Fruit fly (Drosophila melanogaster) whole organism, embryonic: ENCODE measurements around the gene wrd.

Experiments used
- Atf3 ChIP-seq: fragments of 200-800 bp; sonication (Bioruptor generic); optimal IDR thresholded peaks from 3 replicates; lab custom pipeline; 2016; ENCODE audit warnings: missing biosample characterization, missing genetic modification characterization
- C15 ChIP-seq: fragments of 200-800 bp; sonication (Bioruptor generic); IDR thresholded peaks from 3 replicates; pipeline ENCODE4 v1.3.6; 2022; ENCODE audit warnings: missing biosample characterization, missing genetic modification characterization
- CG10462 ChIP-seq: fragments of 200-800 bp; sonication (Bioruptor generic); optimal IDR thresholded peaks from 2 replicates; lab custom pipeline; 2016; ENCODE audit warnings: missing biosample characterization, missing genetic modification characterization
- CG13775 ChIP-seq: fragments of 200-800 bp; sonication (Bioruptor generic); optimal IDR thresholded peaks from 3 replicates; lab custom pipeline; 2017; ENCODE audit warnings: missing biosample characterization, mild to moderate bottlenecking, missing genetic modification characterization
- CG15514 ChIP-seq: fragments of 200-800 bp; sonication (Bioruptor generic); optimal IDR thresholded peaks from 3 replicates; lab custom pipeline; 2017; ENCODE audit warnings: missing biosample characterization, missing genetic modification characterization, mild to moderate bottlenecking, moderate library complexity, missing genetic modification reagents
- CG1602 ChIP-seq: fragments of 200-800 bp; sonication (Bioruptor generic); optimal IDR thresholded peaks from 3 replicates; lab custom pipeline; 2016; ENCODE audit warnings: missing biosample characterization, missing genetic modification characterization
- CG18476 ChIP-seq: fragments of 200-800 bp; sonication (Bioruptor generic); optimal IDR thresholded peaks from 2 replicates; lab custom pipeline; 2016; ENCODE audit warnings: missing biosample characterization, mild to moderate bottlenecking, missing genetic modification characterization
- CG18619 ChIP-seq: fragments of 200-800 bp; sonication (Bioruptor generic); optimal IDR thresholded peaks from 3 replicates; lab custom pipeline; 2017; ENCODE audit warnings: missing biosample characterization, mild to moderate bottlenecking, missing genetic modification characterization
- CG2116 ChIP-seq: fragments of 200-800 bp; sonication (Bioruptor generic); optimal IDR thresholded peaks from 3 replicates; lab custom pipeline; 2018; ENCODE audit warnings: missing biosample characterization, mild to moderate bottlenecking, missing genetic modification characterization
- CG2199 ChIP-seq: fragments of 200-800 bp; sonication (Bioruptor generic); IDR thresholded peaks from 3 replicates; pipeline ENCODE4 v1.3.6; 2022; ENCODE audit warnings: missing biosample characterization, missing genetic modification characterization
- CG2678 ChIP-seq: fragments of 200-800 bp; sonication (Bioruptor generic); optimal IDR thresholded peaks from 3 replicates; lab custom pipeline; 2019; ENCODE audit warnings: missing biosample characterization, mild to moderate bottlenecking, missing genetic modification characterization, moderate library complexity
- CG30020 ChIP-seq: fragments of 200-800 bp; optimal IDR thresholded peaks from 2 replicates; lab custom pipeline; 2019; ENCODE audit warnings: missing biosample characterization, mild to moderate bottlenecking, missing genetic modification characterization, moderate library complexity
- CG3281 ChIP-seq: fragments of 200-800 bp; sonication (Bioruptor generic); optimal IDR thresholded peaks from 3 replicates; lab custom pipeline; 2017; ENCODE audit warnings: missing biosample characterization, mild to moderate bottlenecking, missing genetic modification characterization
- CG7928 ChIP-seq: fragments of 200-800 bp; sonication (Bioruptor generic); optimal IDR thresholded peaks from 2 replicates; lab custom pipeline; 2017; ENCODE audit warnings: missing biosample characterization, mild to moderate bottlenecking, missing genetic modification characterization
- CG8290 ChIP-seq, 3 experiments: fragments of 200-800 bp; sonication (Bioruptor generic); optimal IDR thresholded peaks; 2 replicates each; lab custom pipeline; 2016 to 2019; ENCODE audit warnings: missing biosample characterization in 3 of 3, missing genetic modification characterization in 3 of 3, mild to moderate bottlenecking in 2 of 3, moderate library complexity in 1 of 3
- CG8765 ChIP-seq: fragments of 200-800 bp; sonication (Bioruptor generic); IDR thresholded peaks from 2 replicates; pipeline ENCODE4 v1.3.6; 2022; ENCODE audit warnings: missing biosample characterization, missing genetic modification characterization
- CG8924 ChIP-seq: fragments of 200-800 bp; optimal IDR thresholded peaks from 3 replicates; lab custom pipeline; 2019; ENCODE audit warnings: missing biosample characterization, mild to moderate bottlenecking, missing genetic modification characterization, moderate library complexity
- CG9727 ChIP-seq: fragments of 200-800 bp; sonication (Bioruptor generic); optimal IDR thresholded peaks from 3 replicates; lab custom pipeline; 2017; ENCODE audit warnings: missing biosample characterization, mild to moderate bottlenecking, missing genetic modification characterization
- CoRest ChIP-seq: fragments of 200-800 bp; sonication (Bioruptor generic); optimal IDR thresholded peaks from 3 replicates; lab custom pipeline; 2018; ENCODE audit warnings: missing biosample characterization, mild to moderate bottlenecking, missing genetic modification characterization, moderate library complexity
- D19B ChIP-seq: fragments of 200-800 bp; sonication (Bioruptor generic); optimal IDR thresholded peaks from 2 replicates; lab custom pipeline; 2017; ENCODE audit warnings: missing biosample characterization, mild to moderate bottlenecking, missing genetic modification characterization
- Deaf1 ChIP-seq: fragments of 200-800 bp; optimal IDR thresholded peaks from 3 replicates; lab custom pipeline; 2019; ENCODE audit warnings: missing biosample characterization, mild to moderate bottlenecking, missing genetic modification characterization, moderate library complexity
- Dll ChIP-seq: fragments of 200-800 bp; sonication (Bioruptor generic); IDR thresholded peaks from 4 replicates; pipeline ENCODE4 v1.3.6; 2022; ENCODE audit warnings: missing biosample characterization, missing genetic modification characterization; ENCODE audit not compliant: partially characterized antibody
- Dref ChIP-seq: fragments of 200-800 bp; sonication (Bioruptor generic); IDR thresholded peaks from 2 replicates; pipeline ENCODE4 v1.3.6; 2022; ENCODE audit warnings: missing biosample characterization, missing genetic modification characterization
- H2.0 ChIP-seq: fragments of 200-800 bp; sonication (Bioruptor generic); IDR thresholded peaks from 2 replicates; pipeline ENCODE4 v1.3.6; 2022; ENCODE audit warnings: missing biosample characterization, missing genetic modification characterization
- Hmx ChIP-seq: fragments of 200-800 bp; sonication (Bioruptor generic); optimal IDR thresholded peaks from 2 replicates; lab custom pipeline; 2016; ENCODE audit warnings: missing biosample characterization, missing genetic modification characterization
- Hr78 ChIP-seq, 2 experiments: fragments of 200-800 bp in 1 of 2; fragments of >200 bp in 1 of 2; sonication (Bioruptor generic) in 1 of 2; optimal IDR thresholded peaks; 2 replicates each; lab custom pipeline; 2017 to 2019; ENCODE audit warnings: missing biosample characterization in 2 of 2, missing genetic modification characterization in 2 of 2, mild to moderate bottlenecking in 1 of 2, moderate library complexity in 1 of 2
- MESR4 ChIP-seq: fragments of 200-800 bp; sonication (Bioruptor generic); optimal IDR thresholded peaks from 2 replicates; lab custom pipeline; 2018; ENCODE audit warnings: missing biosample characterization, mild to moderate bottlenecking, missing genetic modification characterization, moderate library complexity
- Opbp ChIP-seq: fragments of 200-800 bp; sonication (Bioruptor generic); IDR thresholded peaks from 3 replicates; pipeline ENCODE4 v1.3.6; 2022; ENCODE audit warnings: missing biosample characterization, missing genetic modification characterization; ENCODE audit not compliant: partially characterized antibody
- Sox100B ChIP-seq: fragments of 200-800 bp; sonication (Bioruptor generic); optimal IDR thresholded peaks from 3 replicates; lab custom pipeline; 2018; ENCODE audit warnings: missing biosample characterization, mild to moderate bottlenecking, missing genetic modification characterization
- Ssrp ChIP-seq: fragments of 200-800 bp; sonication (Bioruptor generic); optimal IDR thresholded peaks from 2 replicates; lab custom pipeline; 2018; ENCODE audit warnings: missing biosample characterization, mild to moderate bottlenecking, missing genetic modification characterization, moderate library complexity
- Xbp1 ChIP-seq: fragments of 200-800 bp; sonication (Bioruptor generic); optimal IDR thresholded peaks from 3 replicates; lab custom pipeline; 2016; ENCODE audit warnings: missing biosample characterization, mild to moderate bottlenecking, missing genetic modification characterization
- bcd ChIP-seq: fragments of 200-800 bp; sonication (Bioruptor generic); optimal IDR thresholded peaks from 2 replicates; lab custom pipeline; 2017; ENCODE audit warnings: missing biosample characterization, mild to moderate bottlenecking, missing genetic modification characterization
- cato ChIP-seq: fragments of 200-800 bp; sonication (Bioruptor generic); optimal IDR thresholded peaks from 2 replicates; lab custom pipeline; 2016; ENCODE audit warnings: missing biosample characterization, missing genetic modification characterization, borderline replicate concordance
- da ChIP-seq: fragments of 200-800 bp; sonication (Bioruptor generic); optimal IDR thresholded peaks from 2 replicates; lab custom pipeline; 2016; ENCODE audit warnings: missing biosample characterization, missing genetic modification characterization
- dmrt99B ChIP-seq: fragments of 200-800 bp; sonication (Bioruptor generic); optimal IDR thresholded peaks from 2 replicates; lab custom pipeline; 2018; ENCODE audit warnings: missing biosample characterization, mild to moderate bottlenecking, missing genetic modification characterization, moderate library complexity
- dpn ChIP-seq, 2 experiments: fragments of 200-800 bp; sonication (Bioruptor generic); optimal IDR thresholded peaks; 3 replicates each; lab custom pipeline; 2016; ENCODE audit warnings: missing biosample characterization in 2 of 2, missing genetic modification characterization in 2 of 2
- eve ChIP-seq, 2 experiments: fragments of >200 bp; optimal IDR thresholded peaks; 2 replicates each; lab custom pipeline; 2017; ENCODE audit warnings: missing biosample characterization in 2 of 2, missing genetic modification characterization in 2 of 2
- eyg ChIP-seq: fragments of 200-800 bp; sonication (Bioruptor generic); optimal IDR thresholded peaks from 3 replicates; lab custom pipeline; 2016; ENCODE audit warnings: missing biosample characterization, missing genetic modification characterization
- hkb ChIP-seq, 2 experiments: fragments of 200-800 bp in 1 of 2; fragments of >200 bp in 1 of 2; sonication (Bioruptor generic) in 1 of 2; IDR thresholded peaks in 1 of 2; optimal IDR thresholded peaks in 1 of 2; 2 replicates each; pipeline versions ENCODE4 v1.3.6 to Lab custom; 2017 to 2022; ENCODE audit warnings: missing biosample characterization in 1 of 2, missing genetic modification characterization in 1 of 2
- hth ChIP-seq: fragments of >200 bp; optimal IDR thresholded peaks from 2 replicates; lab custom pipeline; 2017; ENCODE audit warnings: inconsistent platforms
- kah ChIP-seq: fragments of 200-800 bp; sonication (Bioruptor generic); optimal IDR thresholded peaks from 2 replicates; lab custom pipeline; 2018; ENCODE audit warnings: missing biosample characterization, mild to moderate bottlenecking, missing genetic modification characterization
- lilli ChIP-seq: fragments of 200-800 bp; sonication (Bioruptor generic); optimal IDR thresholded peaks from 3 replicates; lab custom pipeline; 2016; ENCODE audit warnings: missing biosample characterization, missing genetic modification characterization
- lola ChIP-seq, 3 experiments: fragments of >200 bp in 2 of 3; fragments of 200-800 bp in 1 of 3; sonication (Bioruptor generic) in 1 of 3; optimal IDR thresholded peaks; 2 replicates each; lab custom pipeline; 2017 to 2019; ENCODE audit warnings: missing biosample characterization in 3 of 3, missing genetic modification characterization in 3 of 3, mild to moderate bottlenecking in 1 of 3, moderate library complexity in 1 of 3
- mam ChIP-seq: fragments of 200-800 bp; sonication (Bioruptor generic); optimal IDR thresholded peaks from 3 replicates; lab custom pipeline; 2016; ENCODE audit warnings: missing biosample characterization, missing genetic modification characterization
- onecut ChIP-seq: fragments of 200-800 bp; sonication (Bioruptor generic); IDR thresholded peaks from 2 replicates; pipeline ENCODE4 v1.3.6; 2022; ENCODE audit warnings: missing biosample characterization, missing genetic modification characterization
- psq ChIP-seq: fragments of 200-800 bp; sonication (Bioruptor generic); optimal IDR thresholded peaks from 2 replicates; lab custom pipeline; 2017; ENCODE audit warnings: missing biosample characterization, missing genetic modification characterization
- z ChIP-seq: fragments of 200-800 bp; sonication (Bioruptor generic); IDR thresholded peaks from 3 replicates; pipeline ENCODE4 v1.3.6; 2022; ENCODE audit warnings: missing biosample characterization, missing genetic modification characterization

wrd gene

dm6 chr3R:18167416-18168237, at the start of gene wrd:
TSS of gene wrd (plus strand) at chr3R:18167757.
- peak; percentile 79 for TF ChIP-seq CG15514 (GFP tag; lab: Kevin White, UChicago)
- peak in 1 of 2 experiments; percentile 17 for TF ChIP-seq dpn (GFP tag; optimal IDR thresholded peaks at IDR 0.05; lab: Kevin White, UChicago)
- TF ChIP-seq CG18476 (GFP tag; lab: Kevin White, UChicago) = no peak
- TF ChIP-seq cato (GFP tag; lab: Kevin White, UChicago) = no peak
- no peak for TF ChIP-seq eyg (GFP tag; lab: Kevin White, UChicago)
- TF ChIP-seq CG30020 (tag; lab: Kevin White, UChicago) = peak; percentile 5
- TF ChIP-seq Opbp = 0 out of 3 replicates have a peak, but pooled peaks have one; percentile 37
- peak; percentile 44 for TF ChIP-seq CG18619 (GFP tag; lab: Kevin White, UChicago)
- TF ChIP-seq Sox100B (GFP tag; lab: Kevin White, UChicago) = peak; percentile 48
- TF ChIP-seq CG13775 = peak; percentile 19
- peak; percentile 18 for TF ChIP-seq lilli
- peak; percentile 25 for TF ChIP-seq dmrt99B (tag; lab: Kevin White, UChicago)
- peak; percentile 36 for TF ChIP-seq D19B (GFP tag; lab: Kevin White, UChicago)
- no peak for TF ChIP-seq da (GFP tag; lab: Kevin White, UChicago)
- no peak for TF ChIP-seq kah (GFP tag; lab: Kevin White, UChicago)
- TF ChIP-seq CG9727 = peak; percentile 44
- TF ChIP-seq CG2116 = peak; percentile 1
- peak; percentile 86 for TF ChIP-seq CG7928 (GFP tag; lab: Kevin White, UChicago)
- TF ChIP-seq CG8765 (GFP tag; lab: Robert Waterston, UW) = no peak
- TF ChIP-seq bcd (GFP tag; lab: Kevin White, UChicago) = no peak
- peak in 1 of 3 experiments; percentile 39 for TF ChIP-seq lola (GFP tag; optimal IDR thresholded peaks at IDR 0.05; lab: Kevin White, UChicago)
- TF ChIP-seq CG8924 (tag; lab: Kevin White, UChicago) = peak; percentile 36
- peak; percentile 38 for TF ChIP-seq Xbp1 (GFP tag; lab: Kevin White, UChicago)
- TF ChIP-seq MESR4 (GFP tag; lab: Kevin White, UChicago) = peak; percentile 70
- no peak for TF ChIP-seq onecut (GFP tag; lab: Robert Waterston, UW)
- no peak for TF ChIP-seq Hr78 (GFP tag; optimal IDR thresholded peaks at IDR 0.05; lab: Kevin White, UChicago)
- TF ChIP-seq Dll = no peak
- peak; percentile 35 for TF ChIP-seq CG1602 (GFP tag; lab: Kevin White, UChicago)
- no peak for TF ChIP-seq CG2199 (GFP tag; lab: Robert Waterston, UW)
- TF ChIP-seq Ssrp (tag; lab: Kevin White, UChicago) = peak; percentile 32
- TF ChIP-seq H2.0 (GFP tag; lab: Robert Waterston, UW) = no peak
- TF ChIP-seq hth (lab: Kevin White, UChicago) = no peak
- no peak for TF ChIP-seq hkb (optimal IDR thresholded peaks at IDR 0.05; lab: Kevin White, UChicago)
- no peak for TF ChIP-seq hkb (GFP tag; IDR thresholded peaks at IDR 0.05; lab: Robert Waterston, UW)
- TF ChIP-seq CG8290 (GFP tag; optimal IDR thresholded peaks at IDR 0.05; lab: Kevin White, UChicago) = no peak
- peak in 1 of 2 experiments; percentile 28 for TF ChIP-seq CG8290 (tag; optimal IDR thresholded peaks at IDR 0.05; lab: Kevin White, UChicago)
- TF ChIP-seq mam = no peak
- no peak for TF ChIP-seq Hmx (GFP tag; lab: Kevin White, UChicago)
- TF ChIP-seq CG10462 (GFP tag; lab: Kevin White, UChicago) = no peak
- no peak for TF ChIP-seq Atf3 (GFP tag; lab: Kevin White, UChicago)
- TF ChIP-seq Deaf1 (tag; lab: Kevin White, UChicago) = peak; percentile 39
- peak; percentile 36; the same call in 1 of the 2 replicates for TF ChIP-seq Dref
- TF ChIP-seq CoRest (tag; lab: Kevin White, UChicago) = peak; percentile 54
- no peak for TF ChIP-seq psq
- no peak for TF ChIP-seq eve (GFP tag; optimal IDR thresholded peaks at IDR 0.05; lab: Kevin White, UChicago)
- TF ChIP-seq C15 (GFP tag; lab: Robert Waterston, UW) = no peak
- peak; percentile 47 for TF ChIP-seq CG2678 (tag; lab: Kevin White, UChicago)
- no peak for TF ChIP-seq z (GFP tag; lab: Robert Waterston, UW)
- peak; percentile 4 for TF ChIP-seq CG3281 (GFP tag; lab: Kevin White, UChicago)
